Worm (Caenorhabditis elegans): ENCODE data around the gene ceh-81.

ceh-81 gene

DNA sequence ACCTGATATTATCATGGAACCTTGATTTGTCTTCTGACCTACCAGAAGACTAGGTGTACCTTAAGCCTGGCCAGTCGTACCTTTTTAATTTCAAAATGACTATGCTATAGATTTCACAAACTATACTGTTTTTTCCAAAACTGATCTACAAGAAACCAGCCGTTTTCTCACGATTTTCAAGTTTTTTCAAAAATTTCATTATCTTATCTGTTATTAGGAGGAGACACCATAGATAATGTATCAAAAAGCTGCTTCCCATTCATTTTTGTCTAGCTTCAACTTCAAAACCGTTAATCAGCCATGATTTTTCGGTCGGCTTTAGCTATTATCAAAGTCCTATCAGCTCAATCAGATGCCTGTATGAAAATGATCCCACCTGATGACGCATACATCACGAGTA is 12.3 kb downstream of the ceh-81 start, which contains the start of gene F36H5.12:
Gene F36H5.12 (plus strand): TSS at position 301 of the 400 bp plus-strand sequence.
- no peak for TF ChIP-seq ceh-82 (tag; optimal IDR thresholded peaks at IDR 0.05)
- TF ChIP-seq Y75B8A.6 (GFP tag; IDR thresholded peaks at IDR 0.05) = no peak
- TF ChIP-seq duxl-1 (tag; optimal IDR thresholded peaks at IDR 0.05; ENCODE audit: poor library complexity) = no peak
- no peak for TF ChIP-seq madf-9 (GFP tag; conservative IDR thresholded peaks at IDR 0.05)
- no peak for TF ChIP-seq dve-1 (tag; optimal IDR thresholded peaks at IDR 0.05; ENCODE audit: insufficient read depth)
- no peak for TF ChIP-seq aly-2 (tag; optimal IDR thresholded peaks at IDR 0.05)
- no peak for TF ChIP-seq tra-1 (GFP tag; IDR thresholded peaks at IDR 0.05)
- no peak for TF ChIP-seq spr-1 (tag; optimal IDR thresholded peaks at IDR 0.05)
- no peak for TF ChIP-seq lin-38 (GFP tag; IDR thresholded peaks at IDR 0.05)
- no peak for TF ChIP-seq nhr-28 (tag; optimal IDR thresholded peaks at IDR 0.05)
- TF ChIP-seq dmd-8 (GFP tag; IDR thresholded peaks at IDR 0.05) = no peak
- no peak for TF ChIP-seq R02D3.7 (tag; optimal IDR thresholded peaks at IDR 0.05)
- no peak for TF ChIP-seq nhr-41 (GFP tag; IDR thresholded peaks at IDR 0.05)
- no peak for TF ChIP-seq unc-39 (tag; optimal IDR thresholded peaks at IDR 0.05)
- no peak for TF ChIP-seq zip-11 (GFP tag; IDR thresholded peaks at IDR 0.05)
- TF ChIP-seq set-16 (GFP tag; IDR thresholded peaks at IDR 0.05) = no peak
- no peak for TF ChIP-seq lim-7 (GFP tag; IDR thresholded peaks at IDR 0.05)
- TF ChIP-seq zip-2 (tag; optimal IDR thresholded peaks at IDR 0.05) = no peak
- no peak for TF ChIP-seq F49E8.2 (tag; optimal IDR thresholded peaks at IDR 0.05; ENCODE audit: borderline replicate concordance)
- TF ChIP-seq arid-1 (GFP tag; conservative IDR thresholded peaks at IDR 0.05) = no peak

- TF ChIP-seq Y75B8A.6 (GFP tag; IDR thresholded peaks at IDR 0.05) (no peak), Y5F2A.4 (GFP tag; optimal IDR thresholded peaks at IDR 0.05) (no peak), jun-1 (tag; optimal IDR thresholded peaks at IDR 0.05) (no peak), arid-1 (GFP tag; conservative IDR thresholded peaks at IDR 0.05) (no peak), R02D3.7 (tag; optimal IDR thresholded peaks at IDR 0.05) (no peak), ceh-32 (tag; optimal IDR thresholded peaks at IDR 0.05; ENCODE audit: poor library complexity) (no peak), Y105C5A.15 (GFP tag; IDR thresholded peaks at IDR 0.05) (no peak), lir-3 (tag; optimal IDR thresholded peaks at IDR 0.05) (no peak), nhr-237 (tag; optimal IDR thresholded peaks at IDR 0.05) (no peak), nhr-6 (tag; optimal IDR thresholded peaks at IDR 0.05) (no peak), unc-62 (GFP tag; optimal IDR thresholded peaks at IDR 0.05 in 1 of 2) (no peak), unc-62 (tag; optimal IDR thresholded peaks at IDR 0.05) (no peak), nhr-102 (tag; optimal IDR thresholded peaks at IDR 0.05) (no peak), zfp-2 (tag; optimal IDR thresholded peaks at IDR 0.05) (no peak), lin-38 (GFP tag; IDR thresholded peaks at IDR 0.05) (no peak), dpl-1 (GFP tag; optimal IDR thresholded peaks at IDR 0.05) (no peak), nhr-77 (tag; optimal IDR thresholded peaks at IDR 0.05) (no peak), aha-1 (tag) (no peak), aly-2 (tag; optimal IDR thresholded peaks at IDR 0.05) (no peak), sdz-12 (GFP tag; optimal IDR thresholded peaks at IDR 0.05) (no peak)
These were observed 14.0 kb downstream of the ceh-81 start, which contains the start of gene clec-19 for ce11 chrII:1744183-1744582. Gene clec-19 (plus strand): TSS chrII:1744483.

DNA sequence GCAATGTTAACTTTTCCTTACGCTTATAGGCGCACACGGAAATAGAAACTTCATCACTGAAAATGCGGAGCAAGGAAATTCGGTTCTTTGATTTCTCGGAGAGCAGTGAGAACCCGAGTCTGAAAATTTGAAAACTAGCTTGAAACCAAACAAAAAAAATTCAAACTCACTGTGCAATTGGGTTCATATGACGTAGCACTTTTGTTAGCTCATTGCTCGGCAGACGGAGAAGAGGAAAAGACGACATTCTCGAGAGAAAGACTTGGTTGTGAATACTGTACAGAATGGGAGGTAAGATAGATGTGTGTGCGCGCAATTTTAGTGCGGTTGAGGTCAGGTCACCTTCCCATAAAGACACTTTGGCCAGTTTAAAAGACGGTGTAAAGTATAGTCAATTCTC is 20.2 kb downstream of the ceh-81 start, which contains the start of the genes F36H5.13 and F36H5.8:
Gene F36H5.13 (minus strand): TSS at position 101 of the 400 bp plus-strand sequence.
Gene F36H5.8 (minus strand): TSS at position 274 of the 400 bp plus-strand sequence.
- no peak for TF ChIP-seq mdt-29 (GFP tag; IDR thresholded peaks at IDR 0.05)
- TF ChIP-seq T20F7.1 (GFP tag; optimal IDR thresholded peaks at IDR 0.05) = no peak
- TF ChIP-seq aha-1 (tag) = peak; percentile 9
- no peak for TF ChIP-seq nhr-48 (tag; optimal IDR thresholded peaks at IDR 0.05)

- TF ChIP-seq duxl-1 (tag; optimal IDR thresholded peaks at IDR 0.05; ENCODE audit: poor library complexity) (no peak), nhr-111 (GFP tag; optimal IDR thresholded peaks at IDR 0.05) (no peak), T20F7.1 (GFP tag; optimal IDR thresholded peaks at IDR 0.05) (no peak), F10B5.3 (tag; optimal IDR thresholded peaks at IDR 0.05) (no peak), skn-1 (tag; optimal IDR thresholded peaks at IDR 0.05) (no peak), F26F4.8 (GFP tag; conservative IDR thresholded peaks at IDR 0.05) (no peak)
These were observed 22.8 kb downstream of the ceh-81 start, which contains the start of gene F36H5.9 for ce11 chrII:1752990-1753389. Gene F36H5.9 (minus strand): TSS chrII:1753090.

All from whole organism, L4 larva.